Worm (Caenorhabditis elegans): ENCODE measurements around the gene alh-8.

DNA sequence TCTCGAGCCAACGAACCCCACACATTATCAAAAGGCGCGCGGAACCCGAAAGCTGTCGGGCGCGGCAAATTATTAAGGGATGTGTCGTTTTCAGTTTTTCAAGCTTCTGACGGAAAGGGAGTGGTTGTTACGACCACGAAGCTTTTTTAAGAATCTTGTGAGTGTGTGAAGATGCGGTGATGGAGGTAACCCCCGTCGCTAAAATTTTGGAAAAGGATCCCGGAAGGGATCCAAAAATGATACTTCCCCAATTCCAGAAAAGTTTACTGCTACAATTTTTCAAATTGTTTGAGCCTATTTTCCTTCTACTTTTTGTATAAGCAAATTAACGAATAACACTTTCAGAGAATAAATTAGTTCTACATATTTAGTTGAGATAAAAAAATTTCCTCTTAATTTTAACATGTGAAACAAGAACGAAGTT lies 27.8 kb downstream of the alh-8 start:
- TF ChIP-seq skn-1 (tag; optimal IDR thresholded peaks at IDR 0.05): peak; percentile 91
- no peak for TF ChIP-seq tlp-1 (tag; optimal IDR thresholded peaks at IDR 0.05)
- no peak for TF ChIP-seq efl-1 (optimal IDR thresholded peaks at IDR 0.05)
- peak in 1 of 2 experiments; percentile 20 for TF ChIP-seq efl-1 (GFP tag; optimal IDR thresholded peaks at IDR 0.05 in 1 of 2)
- TF ChIP-seq snpc-4 (tag; optimal IDR thresholded peaks at IDR 0.05): peak; percentile 55
- no peak for TF ChIP-seq elt-2 (tag; optimal IDR thresholded peaks at IDR 0.05)
- no peak for TF ChIP-seq sptf-1 (tag; optimal IDR thresholded peaks at IDR 0.05)
- no peak for TF ChIP-seq pqm-1 (tag; optimal IDR thresholded peaks at IDR 0.05)
- TF ChIP-seq nhr-12 (tag; optimal IDR thresholded peaks at IDR 0.05): no peak
- no peak for TF ChIP-seq blmp-1 (tag; optimal IDR thresholded peaks at IDR 0.05)
- TF ChIP-seq rnt-1 (tag; optimal IDR thresholded peaks at IDR 0.05): peak; percentile 40
- TF ChIP-seq lin-35 (GFP tag; optimal IDR thresholded peaks at IDR 0.05): peak; percentile 31 to 47
